Worm (Caenorhabditis elegans): ENCODE measurements around the gene cyp-25A1.

- TF ChIP-seq dao-5 (tag; optimal IDR thresholded peaks at IDR 0.05) (no peak), W03F9.2 (tag; optimal IDR thresholded peaks at IDR 0.05) (no peak), him-1 (tag; optimal IDR thresholded peaks at IDR 0.05) (no peak)
Observed at ce11 chrIII:3832291-3832690, at the start of gene cyp-25A1.
